Fruit fly (Drosophila melanogaster) whole organism, prepupa: ENCODE measurements around the gene CG8892.

Experiments used
- Blimp-1 ChIP-seq: fragments of 200-800 bp; sonication (Bioruptor generic); optimal IDR thresholded peaks from 3 replicates; lab custom pipeline; 2017; ENCODE audit warnings: missing biosample characterization, missing genetic modification characterization, mild to moderate bottlenecking, moderate library complexity, missing genetic modification reagents
- CG10631 ChIP-seq: fragments of 200-800 bp; sonication (Bioruptor generic); optimal IDR thresholded peaks from 2 replicates; lab custom pipeline; 2016; ENCODE audit warnings: missing biosample characterization, missing genetic modification characterization
- CG11294 ChIP-seq: fragments of 200-800 bp; sonication (Bioruptor generic); IDR thresholded peaks from 2 replicates; pipeline ENCODE4 v1.3.6; 2022; ENCODE audit warnings: missing biosample characterization, missing genetic modification characterization
- CG11762 ChIP-seq: fragments of 200-800 bp; sonication (Bioruptor generic); optimal IDR thresholded peaks from 3 replicates; lab custom pipeline; 2016; ENCODE audit warnings: missing biosample characterization, missing genetic modification characterization; ENCODE audit not compliant: insufficient read depth
- CG11902 ChIP-seq: fragments of 200-800 bp; sonication (Bioruptor generic); optimal IDR thresholded peaks from 3 replicates; lab custom pipeline; 2016; ENCODE audit warnings: missing biosample characterization, missing genetic modification characterization
- CG1621 ChIP-seq: fragments of 200-800 bp; sonication (Bioruptor generic); optimal IDR thresholded peaks from 3 replicates; lab custom pipeline; 2018; ENCODE audit warnings: missing biosample characterization, mild to moderate bottlenecking, missing genetic modification characterization
- CG16779 ChIP-seq: fragments of 200-800 bp; sonication (Bioruptor generic); optimal IDR thresholded peaks from 3 replicates; lab custom pipeline; 2017; ENCODE audit warnings: missing biosample characterization, mild to moderate bottlenecking, missing genetic modification characterization
- CG32006 ChIP-seq: fragments of 200-800 bp; sonication (Bioruptor generic); optimal IDR thresholded peaks from 3 replicates; lab custom pipeline; 2017; ENCODE audit warnings: missing biosample characterization, mild to moderate bottlenecking, missing genetic modification characterization
- CG34406 ChIP-seq: fragments of 200-800 bp; sonication (Bioruptor generic); optimal IDR thresholded peaks from 3 replicates; lab custom pipeline; 2016; ENCODE audit warnings: missing biosample characterization, missing genetic modification characterization
- CG3919 ChIP-seq: fragments of 200-800 bp; sonication (Bioruptor generic); optimal IDR thresholded peaks from 3 replicates; lab custom pipeline; 2016; ENCODE audit warnings: missing biosample characterization, missing genetic modification characterization
- CG4318 ChIP-seq: fragments of 200-800 bp; sonication (Bioruptor generic); optimal IDR thresholded peaks from 3 replicates; lab custom pipeline; 2017; ENCODE audit warnings: missing biosample characterization, mild to moderate bottlenecking, missing genetic modification characterization
- CG6163 ChIP-seq: fragments of 200-800 bp; sonication (Bioruptor generic); IDR thresholded peaks from 3 replicates; pipeline ENCODE4 v1.3.6; 2022; ENCODE audit warnings: missing biosample characterization, missing genetic modification characterization
- CG6276 ChIP-seq: fragments of 200-800 bp; sonication (Bioruptor generic); optimal IDR thresholded peaks from 2 replicates; lab custom pipeline; 2017; ENCODE audit warnings: missing biosample characterization, mild to moderate bottlenecking, missing genetic modification characterization
- CG6792 ChIP-seq: fragments of 200-800 bp; sonication (Bioruptor generic); optimal IDR thresholded peaks from 3 replicates; lab custom pipeline; 2016; ENCODE audit warnings: missing biosample characterization, missing genetic modification characterization
- CG6854 ChIP-seq: fragments of 200-800 bp; sonication (Bioruptor generic); optimal IDR thresholded peaks from 2 replicates; lab custom pipeline; 2017; ENCODE audit warnings: missing biosample characterization, mild to moderate bottlenecking, missing genetic modification characterization
- CG7368 ChIP-seq: fragments of 200-800 bp; sonication (Bioruptor generic); optimal IDR thresholded peaks from 3 replicates; lab custom pipeline; 2016; ENCODE audit warnings: missing biosample characterization, missing genetic modification characterization
- CG8632 ChIP-seq: fragments of 200-800 bp; sonication (Bioruptor generic); optimal IDR thresholded peaks from 3 replicates; lab custom pipeline; 2016; ENCODE audit warnings: missing biosample characterization, missing genetic modification characterization
- CG9139 ChIP-seq: fragments of 200-800 bp; sonication (Bioruptor generic); optimal IDR thresholded peaks from 3 replicates; lab custom pipeline; 2017; ENCODE audit warnings: missing biosample characterization, mild to moderate bottlenecking, missing genetic modification characterization
- Eip75B ChIP-seq: fragments of 200-800 bp; sonication (Bioruptor generic); optimal IDR thresholded peaks from 3 replicates; lab custom pipeline; 2016; ENCODE audit warnings: missing biosample characterization, missing genetic modification characterization
- Eip78C ChIP-seq: fragments of 200-800 bp; sonication (Bioruptor generic); peaks from one replicate; lab custom pipeline; 2016; ENCODE audit warnings: missing biosample characterization, missing genetic modification characterization
- Ets21C ChIP-seq: fragments of 200-800 bp; sonication (Bioruptor generic); optimal IDR thresholded peaks from 3 replicates; lab custom pipeline; 2016; ENCODE audit warnings: missing biosample characterization, missing genetic modification characterization
- Ets96B ChIP-seq: fragments of 200-800 bp; optimal IDR thresholded peaks from 2 replicates; lab custom pipeline; 2019; ENCODE audit warnings: missing biosample characterization, mild to moderate bottlenecking, missing genetic modification characterization, moderate library complexity
- Gug ChIP-seq: fragments of 200-800 bp; sonication (Bioruptor generic); IDR thresholded peaks from 2 replicates; pipeline ENCODE4 v1.3.6; 2022; ENCODE audit warnings: missing biosample characterization, missing genetic modification characterization
- Hr38 ChIP-seq: sonication (Bioruptor generic); optimal IDR thresholded peaks from 2 replicates; lab custom pipeline; 2016; ENCODE audit warnings: missing biosample characterization, missing genetic modification characterization
- Hr39 ChIP-seq: fragments of 200-800 bp; sonication (Bioruptor generic); optimal IDR thresholded peaks from 2 replicates; lab custom pipeline; 2016; ENCODE audit warnings: missing biosample characterization, missing genetic modification characterization
- Hr4 ChIP-seq: fragments of 200-800 bp; sonication (Bioruptor generic); optimal IDR thresholded peaks from 3 replicates; lab custom pipeline; 2016; ENCODE audit warnings: missing biosample characterization, missing genetic modification characterization
- Lpt ChIP-seq: fragments of 200-800 bp; sonication (Bioruptor generic); optimal IDR thresholded peaks from 3 replicates; lab custom pipeline; 2016; ENCODE audit warnings: missing biosample characterization, missing genetic modification characterization
- OdsH ChIP-seq: fragments of 200-800 bp; sonication (Bioruptor generic); optimal IDR thresholded peaks from 3 replicates; lab custom pipeline; 2016; ENCODE audit warnings: missing biosample characterization, missing genetic modification characterization
- Smox ChIP-seq: fragments of 200-800 bp; sonication (Bioruptor generic); optimal IDR thresholded peaks from 3 replicates; lab custom pipeline; 2016; ENCODE audit warnings: missing biosample characterization, missing genetic modification characterization
- Sox102F ChIP-seq: fragments of 200-800 bp; sonication (Bioruptor generic); optimal IDR thresholded peaks from 2 replicates; lab custom pipeline; 2016; ENCODE audit warnings: missing biosample characterization, mild to moderate bottlenecking, missing genetic modification characterization
- Sox14 ChIP-seq: fragments of 200-800 bp; sonication (Bioruptor generic); optimal IDR thresholded peaks from 3 replicates; lab custom pipeline; 2016; ENCODE audit warnings: missing biosample characterization, missing genetic modification characterization
- Sox15 ChIP-seq: fragments of 200-800 bp; sonication (Bioruptor generic); optimal IDR thresholded peaks from 3 replicates; lab custom pipeline; 2016; ENCODE audit warnings: missing biosample characterization, missing genetic modification characterization
- achi ChIP-seq: fragments of 200-800 bp; sonication (Bioruptor generic); optimal IDR thresholded peaks from 3 replicates; lab custom pipeline; 2016; ENCODE audit warnings: missing biosample characterization, missing genetic modification characterization
- acj6 ChIP-seq: fragments of 200-800 bp; sonication (Bioruptor generic); optimal IDR thresholded peaks from 3 replicates; lab custom pipeline; 2016; ENCODE audit warnings: missing biosample characterization, missing genetic modification characterization
- cyc ChIP-seq: fragments of 200-800 bp; sonication (Bioruptor generic); optimal IDR thresholded peaks from 3 replicates; lab custom pipeline; 2016; ENCODE audit warnings: missing biosample characterization, missing genetic modification characterization
- dac ChIP-seq: fragments of 200-800 bp; sonication (Bioruptor generic); optimal IDR thresholded peaks from 2 replicates; lab custom pipeline; 2017; ENCODE audit warnings: missing biosample characterization, mild to moderate bottlenecking, missing genetic modification characterization
- eg ChIP-seq: fragments of 200-800 bp; sonication (Bioruptor generic); IDR thresholded peaks from 3 replicates; pipeline ENCODE4 v1.3.6; 2022; ENCODE audit warnings: missing biosample characterization, missing genetic modification characterization
- esn ChIP-seq: fragments of 200-800 bp; sonication (Bioruptor generic); optimal IDR thresholded peaks from 2 replicates; lab custom pipeline; 2016; ENCODE audit warnings: missing biosample characterization, mild to moderate bottlenecking, missing genetic modification characterization, moderate library complexity
- fd59A ChIP-seq: fragments of 200-800 bp; sonication (Bioruptor generic); optimal IDR thresholded peaks from 2 replicates; lab custom pipeline; 2017; ENCODE audit warnings: missing biosample characterization, mild to moderate bottlenecking, missing genetic modification characterization, missing genetic modification reagents
- fd85E ChIP-seq: fragments of 200-800 bp; sonication (Bioruptor generic); optimal IDR thresholded peaks from 3 replicates; lab custom pipeline; 2016; ENCODE audit warnings: missing biosample characterization, missing genetic modification characterization
- lz ChIP-seq: fragments of 200-800 bp; sonication (Bioruptor generic); optimal IDR thresholded peaks from 3 replicates; lab custom pipeline; 2016; ENCODE audit warnings: missing biosample characterization, missing genetic modification characterization
- net ChIP-seq: fragments of 200-800 bp; sonication (Bioruptor generic); optimal IDR thresholded peaks from 3 replicates; lab custom pipeline; 2016; ENCODE audit warnings: missing biosample characterization, missing genetic modification characterization
- pdm3 ChIP-seq: fragments of 200-800 bp; sonication (Bioruptor generic); optimal IDR thresholded peaks from 3 replicates; lab custom pipeline; 2016; ENCODE audit warnings: missing biosample characterization, missing genetic modification characterization
- salr ChIP-seq, 2 experiments: fragments of 200-800 bp; sonication (Bioruptor generic); optimal IDR thresholded peaks; 3 replicates each; lab custom pipeline; 2016 to 2018; ENCODE audit warnings: missing biosample characterization in 2 of 2, missing genetic modification characterization in 2 of 2, mild to moderate bottlenecking in 1 of 2
- spab ChIP-seq: fragments of 200-800 bp; sonication (Bioruptor generic); optimal IDR thresholded peaks from 2 replicates; lab custom pipeline; 2017; ENCODE audit warnings: missing biosample characterization, mild to moderate bottlenecking, missing genetic modification characterization, missing genetic modification reagents
- ss ChIP-seq, 2 experiments: fragments of 200-800 bp; sonication (Bioruptor generic); optimal IDR thresholded peaks; 2 replicates in 1 of 2; 3 replicates in 1 of 2; lab custom pipeline; 2017 to 2018; ENCODE audit warnings: mild to moderate bottlenecking in 2 of 2, missing biosample characterization in 2 of 2, missing genetic modification characterization in 2 of 2, moderate library complexity in 1 of 2
- svp ChIP-seq: fragments of 200-800 bp; sonication (Bioruptor generic); peaks from one replicate; lab custom pipeline; 2016; ENCODE audit warnings: missing biosample characterization, missing genetic modification characterization
- topi ChIP-seq: fragments of 200-800 bp; sonication (Bioruptor generic); optimal IDR thresholded peaks from 3 replicates; lab custom pipeline; 2016; ENCODE audit warnings: missing biosample characterization, missing genetic modification characterization
- vri ChIP-seq: fragments of 200-800 bp; sonication (Bioruptor generic); optimal IDR thresholded peaks from 3 replicates; lab custom pipeline; 2016; ENCODE audit warnings: missing biosample characterization, mild to moderate bottlenecking, missing genetic modification characterization

The CG8892 gene

DNA sequence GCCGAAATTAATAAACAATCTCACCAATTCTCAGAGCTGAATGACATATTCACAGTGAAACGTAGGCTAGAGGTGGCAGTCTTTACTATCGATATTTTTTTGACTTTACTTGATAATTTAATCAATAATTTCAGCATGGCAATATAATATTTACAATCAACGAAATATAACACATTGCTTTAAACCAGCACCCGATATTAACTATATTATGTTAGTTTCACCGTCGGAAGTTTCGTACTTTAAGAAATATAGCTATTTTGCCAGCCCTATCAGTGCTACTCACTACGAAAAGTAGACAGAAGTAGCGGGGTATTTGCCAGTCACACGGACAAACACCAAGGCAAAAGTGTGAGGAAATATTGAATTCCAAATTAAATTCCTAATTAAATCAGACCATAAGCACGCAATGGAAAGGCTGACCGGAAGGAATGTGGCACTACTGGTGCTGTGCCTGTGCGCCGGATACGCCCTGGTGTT, 29.4 kb upstream of the CG8892 start, which contains the start of the genes CG31917, Tfb5 and SelT (continued):
- TF ChIP-seq fd59A (GFP tag; lab: Kevin White, UChicago) (no peak), Ets96B (tag; lab: Kevin White, UChicago) (peak; percentile 52), spab (no peak), Sox14 (peak; percentile 50), salr (GFP tag; optimal IDR thresholded peaks at IDR 0.05; lab: Kevin White, UChicago) (no peak), CG11762 (no peak), CG6792 (GFP tag; lab: Kevin White, UChicago) (peak; percentile 42), dac (GFP tag; lab: Kevin White, UChicago) (no peak), vri (GFP tag; lab: Kevin White, UChicago) (no peak), CG1621 (tag; lab: Kevin White, UChicago) (no peak), Hr38 (GFP tag; lab: Kevin White, UChicago) (no peak), eg (peak; percentile 63; the same call in 2 of the 3 replicates), acj6 (peak; percentile 65), CG8632 (no peak), fd85E (GFP tag; lab: Kevin White, UChicago) (no peak), Smox (peak; percentile 59), Hr39 (GFP tag; lab: Kevin White, UChicago) (peak; percentile 65), topi (peak; percentile 43), Lpt (GFP tag; lab: Kevin White, UChicago) (no peak), CG7368 (no peak), CG32006 (GFP tag; lab: Kevin White, UChicago) (no peak), CG10631 (GFP tag; lab: Kevin White, UChicago) (no peak), CG9139 (GFP tag; lab: Kevin White, UChicago) (no peak), cyc (peak; percentile 58), OdsH (GFP tag; lab: Kevin White, UChicago) (no peak), Ets21C (GFP tag; lab: Kevin White, UChicago) (peak; percentile 54), Sox102F (GFP tag; lab: Kevin White, UChicago) (no peak), Sox15 (GFP tag; lab: Kevin White, UChicago) (peak; percentile 31), svp (GFP tag; lab: Kevin White, UChicago) (peak; percentile 86), achi (GFP tag; lab: Kevin White, UChicago) (peak; percentile 33), CG6163 (GFP tag; lab: Robert Waterston, UW) (peak; percentile 12; the same call in 1 of the 3 replicates), CG3919 (GFP tag; lab: Kevin White, UChicago) (no peak), Hr4 (GFP tag; lab: Kevin White, UChicago) (no peak), CG11294 (GFP tag; lab: Robert Waterston, UW) (no peak), lz (GFP tag; lab: Kevin White, UChicago) (peak; percentile 65), Eip78C (GFP tag; lab: Kevin White, UChicago) (no peak), CG34406 (GFP tag; lab: Kevin White, UChicago) (peak; percentile 5)

DNA sequence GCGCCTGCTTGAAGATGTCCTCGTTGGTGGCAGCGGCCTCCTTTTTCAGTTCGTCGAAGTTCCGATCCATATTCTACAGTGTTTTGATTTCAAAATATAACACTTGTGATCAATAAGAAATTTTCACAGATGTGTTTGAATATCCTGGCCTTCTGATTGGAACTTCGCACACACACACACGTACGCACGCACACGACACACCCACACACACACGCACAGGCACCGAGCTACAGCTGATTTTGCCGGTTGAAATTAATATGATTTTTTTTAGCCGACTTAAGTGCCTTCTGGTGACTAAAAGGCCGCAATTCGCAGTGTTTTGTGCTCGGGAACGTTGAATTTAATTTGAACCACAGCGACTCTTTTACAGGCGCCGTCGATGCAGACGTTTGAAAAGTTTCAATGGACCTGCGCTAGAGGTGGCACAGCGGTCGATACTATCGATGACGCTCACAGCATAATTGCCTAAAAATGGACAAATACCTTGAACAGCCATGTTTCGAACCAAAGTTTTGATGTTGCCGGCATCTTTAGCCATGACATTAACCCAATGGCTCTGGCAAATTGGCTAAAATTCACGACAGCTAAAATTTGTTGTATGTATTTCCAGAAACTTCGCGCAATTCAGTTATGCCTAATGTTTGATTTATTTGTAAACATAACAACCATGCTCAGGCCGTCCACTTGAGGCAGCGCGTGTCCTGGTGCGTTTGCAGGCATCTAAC, 28.1 kb upstream of the CG8892 start, which contains the start of gene Rtnl1:
TSS of gene Rtnl1 (minus strand) at position 415 of the 725 bp plus-strand sequence.
- TF ChIP-seq Eip75B (GFP tag; lab: Kevin White, UChicago) (no peak), fd59A (GFP tag; lab: Kevin White, UChicago) (no peak), CG16779 (tag; lab: Kevin White, UChicago) (peak; percentile 1), Hr4 (GFP tag; lab: Kevin White, UChicago) (no peak), esn (GFP tag; lab: Kevin White, UChicago) (peak; percentile 54), CG6163 (GFP tag; lab: Robert Waterston, UW) (no peak), CG6276 (GFP tag; lab: Kevin White, UChicago) (no peak), CG4318 (GFP tag; lab: Kevin White, UChicago) (no peak), spab (no peak), Gug (GFP tag; lab: Robert Waterston, UW) (no peak), topi (peak; percentile 12), cyc (no peak), dac (GFP tag; lab: Kevin White, UChicago) (no peak), CG7368 (no peak), Blimp-1 (GFP tag; lab: Kevin White, UChicago) (no peak), CG8632 (no peak), Eip78C (GFP tag; lab: Kevin White, UChicago) (peak; percentile 79), CG11762 (no peak), fd85E (GFP tag; lab: Kevin White, UChicago) (no peak), CG6854 (peak; percentile 54), CG11902 (GFP tag; lab: Kevin White, UChicago) (no peak), net (GFP tag; lab: Kevin White, UChicago) (no peak), Ets21C (GFP tag; lab: Kevin White, UChicago) (no peak), ss (GFP tag; optimal IDR thresholded peaks at IDR 0.05; lab: Kevin White, UChicago) (peak in 1 of 2 experiments; percentile 42), pdm3 (GFP tag; lab: Kevin White, UChicago) (no peak), lz (GFP tag; lab: Kevin White, UChicago) (peak; percentile 35)
